Worm (Caenorhabditis elegans) whole organism, early embryonic: Measurements from ENCODE around the gene F25F2.1.

ENCODE experiments used
- B0310.2 ChIP-seq: sonication (generic microtip); optimal IDR thresholded peaks from 2 replicates; lab custom pipeline; 2016; ENCODE audit warnings: mild to moderate bottlenecking, missing genetic modification characterization, missing compliant biosample characterization
- F13C5.2 ChIP-seq: sonication (generic microtip); optimal IDR thresholded peaks from 2 replicates; lab custom pipeline; 2017; ENCODE audit warnings: mild to moderate bottlenecking, missing genetic modification characterization, inconsistent platforms, missing compliant biosample characterization
- aly-1 ChIP-seq: sonication (generic microtip); optimal IDR thresholded peaks from 2 replicates; lab custom pipeline; 2016; ENCODE audit warnings: missing genetic modification characterization, missing compliant biosample characterization
- ama-1 ChIP-seq: fragments of 150-350 bp; optimal IDR thresholded peaks from 2 replicates; lab custom pipeline; 2014
- ceh-13 ChIP-seq: fragments of 200-800 bp; sonication (Bioruptor generic); optimal IDR thresholded peaks from 2 replicates; lab custom pipeline; 2018; ENCODE audit warnings: mild to moderate bottlenecking, missing genetic modification characterization, missing compliant biosample characterization
- ceh-36 ChIP-seq: sonication (generic microtip); optimal IDR thresholded peaks from 2 replicates; lab custom pipeline; 2016; ENCODE audit warnings: missing genetic modification characterization, inconsistent platforms, missing compliant biosample characterization
- ets-7 ChIP-seq: sonication (generic microtip); optimal IDR thresholded peaks from 2 replicates; lab custom pipeline; 2016; ENCODE audit warnings: missing genotype, missing genetic modification characterization, missing compliant biosample characterization
- flt-1 ChIP-seq: fragments of 200-800 bp; sonication (Bioruptor generic); IDR thresholded peaks from 2 replicates; pipeline ENCODE4 v1.3.6; 2022; ENCODE audit warnings: missing genetic modification characterization, missing compliant biosample characterization
- hmbx-1 ChIP-seq: sonication (generic microtip); optimal IDR thresholded peaks from 2 replicates; lab custom pipeline; 2016; ENCODE audit warnings: mild to moderate bottlenecking, missing genetic modification characterization, missing compliant biosample characterization
- hmg-4 ChIP-seq: fragments of 200-800 bp; sonication (Bioruptor generic); optimal IDR thresholded peaks from 2 replicates; lab custom pipeline; 2018; ENCODE audit warnings: mild to moderate bottlenecking, missing genetic modification characterization, missing compliant biosample characterization
- hnd-1 ChIP-seq: sonication (generic microtip); optimal IDR thresholded peaks from 2 replicates; lab custom pipeline; 2016; ENCODE audit warnings: missing genetic modification characterization, missing compliant biosample characterization
- pes-1 ChIP-seq: fragments of 200-800 bp; sonication (Bioruptor generic); IDR thresholded peaks from 2 replicates; pipeline ENCODE4 v1.3.6; 2022; ENCODE audit warnings: missing genetic modification reagents, missing genetic modification characterization, missing compliant biosample characterization
- scrt-1 ChIP-seq: fragments of 200-800 bp; sonication (Bioruptor generic); IDR thresholded peaks from 2 replicates; pipeline ENCODE4 v1.3.6; 2022; ENCODE audit warnings: missing genetic modification characterization, missing compliant biosample characterization
- sea-1 ChIP-seq: fragments of 200-800 bp; sonication (Bioruptor generic); conservative IDR thresholded peaks from 2 replicates; pipeline ENCODE4 v1.3.6; 2022; ENCODE audit warnings: missing genetic modification characterization, missing compliant biosample characterization
- tbx-11 ChIP-seq: fragments of 200-800 bp; sonication (Bioruptor generic); IDR thresholded peaks from 2 replicates; pipeline ENCODE4 v1.3.6; 2022; ENCODE audit warnings: missing genetic modification characterization, missing compliant biosample characterization
- tbx-37 ChIP-seq: fragments of 200-800 bp; sonication (Bioruptor generic); conservative IDR thresholded peaks from 2 replicates; pipeline ENCODE4 v1.3.6; 2022; ENCODE audit warnings: missing genetic modification reagents, missing genetic modification characterization, missing compliant biosample characterization
- tra-4 ChIP-seq: sonication (generic microtip); optimal IDR thresholded peaks from 2 replicates; lab custom pipeline; 2017; ENCODE audit warnings: missing genetic modification characterization, missing compliant biosample characterization

F25F2.1 gene

ce11 chrIII:4484373-4484772 lies 24.3 kb upstream of the F25F2.1 start:
- peak; percentile 65; the same call in 1 of the 2 replicates for TF ChIP-seq pes-1 (GFP tag; lab: Robert Waterston, UW)

- TF ChIP-seq ceh-36 (tag; lab: Kevin White, UChicago): no peak
- TF ChIP-seq flt-1 (GFP tag; lab: Robert Waterston, UW): no peak
- no peak for TF ChIP-seq aly-1 (tag; lab: Kevin White, UChicago)
- TF ChIP-seq ets-7 (tag; lab: Kevin White, UChicago): no peak
- no peak for TF ChIP-seq hmbx-1 (tag; lab: Kevin White, UChicago)
- no peak for TF ChIP-seq F13C5.2 (tag; lab: Kevin White, UChicago)
- TF ChIP-seq B0310.2 (tag; lab: Kevin White, UChicago): no peak
- no peak for TF ChIP-seq hmg-4 (GFP tag; lab: Kevin White, UChicago)
- no peak for TF ChIP-seq pes-1 (GFP tag; lab: Robert Waterston, UW)
- no peak for TF ChIP-seq sea-1 (GFP tag; lab: Robert Waterston, UW)
These were observed 21.4 kb upstream of the F25F2.1 start for ce11 chrIII:4487271-4487670.

- TF ChIP-seq B0310.2 (tag; lab: Kevin White, UChicago) (no peak), sea-1 (GFP tag; lab: Robert Waterston, UW) (no peak), tbx-37 (GFP tag; lab: Robert Waterston, UW) (no peak), F13C5.2 (tag; lab: Kevin White, UChicago) (no peak), tra-4 (no peak), scrt-1 (no peak), tbx-11 (GFP tag; lab: Robert Waterston, UW) (no peak), flt-1 (GFP tag; lab: Robert Waterston, UW) (no peak), ets-7 (tag; lab: Kevin White, UChicago) (no peak), pes-1 (GFP tag; lab: Robert Waterston, UW) (no peak), hmbx-1 (tag; lab: Kevin White, UChicago) (no peak), ceh-13 (GFP tag; lab: Kevin White, UChicago) (no peak), ama-1 (lab: Kevin White, UChicago) (no peak), ceh-36 (tag; lab: Kevin White, UChicago) (no peak), hmg-4 (GFP tag; lab: Kevin White, UChicago) (no peak), hnd-1 (tag; lab: Kevin White, UChicago) (no peak)
These were observed 19.7 kb upstream of the F25F2.1 start, which contains the start of gene cpg-1 for ce11 chrIII:4488892-4489409. TSS of gene cpg-1 (plus strand) at chrIII:4489359.

ce11 chrIII:4491164-4492144 lies 17.2 kb upstream of the F25F2.1 start:
- 0 out of 2 replicates have a peak, but pooled peaks have one; percentile 43 for TF ChIP-seq pes-1 (GFP tag; lab: Robert Waterston, UW)
- TF ChIP-seq ama-1 (lab: Kevin White, UChicago): no peak
- TF ChIP-seq scrt-1: 0 out of 2 replicates have a peak, but pooled peaks have one; percentile 42

ce11 chrIII:4493008-4493777 lies 15.5 kb upstream of the F25F2.1 start:
- TF ChIP-seq ceh-36 (tag; lab: Kevin White, UChicago) (no peak), pes-1 (GFP tag; lab: Robert Waterston, UW) (no peak), ama-1 (lab: Kevin White, UChicago) (no peak), hmbx-1 (tag; lab: Kevin White, UChicago) (no peak), sea-1 (GFP tag; lab: Robert Waterston, UW) (no peak), scrt-1 (no peak), ets-7 (tag; lab: Kevin White, UChicago) (no peak), tbx-11 (GFP tag; lab: Robert Waterston, UW) (no peak)

ce11 chrIII:4494541-4495010 lies 14.1 kb upstream of the F25F2.1 start:
- TF ChIP-seq tbx-37 (GFP tag; lab: Robert Waterston, UW) (no peak), tbx-11 (GFP tag; lab: Robert Waterston, UW) (no peak), tra-4 (no peak), hmbx-1 (tag; lab: Kevin White, UChicago) (no peak), sea-1 (GFP tag; lab: Robert Waterston, UW) (no peak), pes-1 (GFP tag; lab: Robert Waterston, UW) (no peak), B0310.2 (tag; lab: Kevin White, UChicago) (no peak), hnd-1 (tag; lab: Kevin White, UChicago) (no peak), F13C5.2 (tag; lab: Kevin White, UChicago) (no peak), aly-1 (tag; lab: Kevin White, UChicago) (no peak), flt-1 (GFP tag; lab: Robert Waterston, UW) (no peak), ceh-36 (tag; lab: Kevin White, UChicago) (no peak), scrt-1 (no peak)

- TF ChIP-seq hnd-1 (tag; lab: Kevin White, UChicago): no peak
- TF ChIP-seq aly-1 (tag; lab: Kevin White, UChicago): no peak
- TF ChIP-seq tra-4: no peak
- TF ChIP-seq pes-1 (GFP tag; lab: Robert Waterston, UW): no peak
- TF ChIP-seq hmg-4 (GFP tag; lab: Kevin White, UChicago): no peak
These were observed 13.4 kb upstream of the F25F2.1 start for ce11 chrIII:4495250-4495649.
